Worm (Caenorhabditis elegans): ENCODE data around the gene F25G6.8.

ce11 chrV:8545531-8546224 lies 19.3 kb downstream of the F25G6.8 start, which contains the start of the genes slc-17.8 and asns-1:
- no peak for TF ChIP-seq fkh-10 (GFP tag; optimal IDR thresholded peaks at IDR 0.05)
- TF ChIP-seq ztf-11 (tag; optimal IDR thresholded peaks at IDR 0.05) = no peak
- TF ChIP-seq skn-1 (tag; optimal IDR thresholded peaks at IDR 0.05) = no peak
- no peak for TF ChIP-seq zag-1 (tag; optimal IDR thresholded peaks at IDR 0.05)
- TF ChIP-seq nhr-28 (tag; optimal IDR thresholded peaks at IDR 0.05) = no peak
- no peak for TF ChIP-seq hpl-2 (GFP tag; optimal IDR thresholded peaks at IDR 0.05)
- TF ChIP-seq lir-3 (tag; optimal IDR thresholded peaks at IDR 0.05; ENCODE audit: poor library complexity) = no peak

All from whole organism, L1 larva.